Fruit fly (Drosophila melanogaster) whole organism, embryonic: ENCODE measurements around the gene Eig71Eg.

ENCODE experiments used
- Atf3 ChIP-seq: fragments of 200-800 bp; sonication (Bioruptor generic); optimal IDR thresholded peaks from 3 replicates; lab custom pipeline; 2016; ENCODE audit warnings: missing biosample characterization, missing genetic modification characterization
- BtbVII ChIP-seq: fragments of 200-800 bp; sonication (Bioruptor generic); optimal IDR thresholded peaks from 3 replicates; lab custom pipeline; 2017; ENCODE audit warnings: missing biosample characterization, mild to moderate bottlenecking, missing genetic modification characterization
- CG10565 ChIP-seq: fragments of 200-800 bp; sonication (Bioruptor generic); optimal IDR thresholded peaks from 3 replicates; lab custom pipeline; 2016; ENCODE audit warnings: missing biosample characterization, mild to moderate bottlenecking, missing genetic modification characterization
- CG12942 ChIP-seq: fragments of 200-800 bp; sonication (Bioruptor generic); optimal IDR thresholded peaks from 3 replicates; lab custom pipeline; 2016; ENCODE audit warnings: missing biosample characterization, missing genetic modification characterization
- CG13775 ChIP-seq: fragments of 200-800 bp; sonication (Bioruptor generic); optimal IDR thresholded peaks from 3 replicates; lab custom pipeline; 2017; ENCODE audit warnings: missing biosample characterization, mild to moderate bottlenecking, missing genetic modification characterization
- CG14667 ChIP-seq: fragments of 200-800 bp; sonication (Bioruptor generic); IDR thresholded peaks from 2 replicates; pipeline ENCODE4 v1.3.6; 2022; ENCODE audit warnings: missing biosample characterization, missing genetic modification characterization
- CG1647 ChIP-seq: fragments of 200-800 bp; sonication (Bioruptor generic); optimal IDR thresholded peaks from 3 replicates; lab custom pipeline; 2016; ENCODE audit warnings: missing biosample characterization, missing genetic modification characterization
- CG16779 ChIP-seq: fragments of 200-800 bp; sonication (Bioruptor generic); IDR thresholded peaks from 2 replicates; pipeline ENCODE4 v1.3.6; 2022; ENCODE audit warnings: missing biosample characterization, missing genetic modification characterization
- CG17328 ChIP-seq: fragments of 200-800 bp; sonication (Bioruptor generic); IDR thresholded peaks from 2 replicates; pipeline ENCODE4 v1.3.6; 2022; ENCODE audit warnings: missing biosample characterization, missing genetic modification characterization
- CG18476 ChIP-seq: fragments of 200-800 bp; sonication (Bioruptor generic); optimal IDR thresholded peaks from 2 replicates; lab custom pipeline; 2016; ENCODE audit warnings: missing biosample characterization, mild to moderate bottlenecking, missing genetic modification characterization
- CG33557 ChIP-seq: fragments of 200-800 bp; sonication (Bioruptor generic); optimal IDR thresholded peaks from 2 replicates; lab custom pipeline; 2019; ENCODE audit warnings: missing biosample characterization, mild to moderate bottlenecking, missing genetic modification characterization, moderate library complexity
- CG4360 ChIP-seq: fragments of 200-800 bp; sonication (Bioruptor generic); IDR thresholded peaks from 2 replicates; pipeline ENCODE4 v1.3.6; 2022; ENCODE audit warnings: missing biosample characterization, missing genetic modification characterization
- CG7372 ChIP-seq: fragments of 200-800 bp; sonication (Bioruptor generic); IDR thresholded peaks from 2 replicates; pipeline ENCODE4 v1.3.6; 2022; ENCODE audit warnings: missing biosample characterization, missing genetic modification characterization
- CG8924 ChIP-seq: fragments of 200-800 bp; optimal IDR thresholded peaks from 3 replicates; lab custom pipeline; 2019; ENCODE audit warnings: missing biosample characterization, mild to moderate bottlenecking, missing genetic modification characterization, moderate library complexity
- CG9437 ChIP-seq: fragments of 200-800 bp; sonication (Bioruptor generic); optimal IDR thresholded peaks from 2 replicates; lab custom pipeline; 2018; ENCODE audit warnings: missing biosample characterization, mild to moderate bottlenecking, missing genetic modification characterization
- CG9797 ChIP-seq: fragments of 200-800 bp; sonication (Bioruptor generic); optimal IDR thresholded peaks from 3 replicates; lab custom pipeline; 2018; ENCODE audit warnings: missing biosample characterization, mild to moderate bottlenecking, missing genetic modification characterization
- Dip3 ChIP-seq: fragments of 200-800 bp; sonication (Bioruptor generic); optimal IDR thresholded peaks from 3 replicates; lab custom pipeline; 2016; ENCODE audit warnings: missing biosample characterization, missing genetic modification characterization
- Ets65A ChIP-seq: fragments of 200-800 bp; sonication (Bioruptor generic); peaks from one replicate; lab custom pipeline; 2016; ENCODE audit warnings: missing biosample characterization, missing genetic modification characterization
- GATAe ChIP-seq: fragments of 200-800 bp; sonication (Bioruptor generic); conservative IDR thresholded peaks from 2 replicates; pipeline ENCODE4 v1.3.6; 2022; ENCODE audit warnings: missing biosample characterization, missing genetic modification characterization
- HmgZ ChIP-seq: fragments of 200-800 bp; sonication (Bioruptor generic); optimal IDR thresholded peaks from 2 replicates; lab custom pipeline; 2018; ENCODE audit warnings: missing biosample characterization, mild to moderate bottlenecking, missing genetic modification characterization
- Hr78 ChIP-seq, 2 experiments: fragments of 200-800 bp in 1 of 2; fragments of >200 bp in 1 of 2; sonication (Bioruptor generic) in 1 of 2; optimal IDR thresholded peaks; 2 replicates each; lab custom pipeline; 2017 to 2019; ENCODE audit warnings: missing biosample characterization in 2 of 2, missing genetic modification characterization in 2 of 2, mild to moderate bottlenecking in 1 of 2, moderate library complexity in 1 of 2
- Lim3 ChIP-seq: fragments of 200-800 bp; sonication (Bioruptor generic); IDR thresholded peaks from 2 replicates; pipeline ENCODE4 v1.3.6; 2022; ENCODE audit warnings: missing biosample characterization, missing genetic modification characterization
- Med ChIP-seq: fragments of 200-800 bp; sonication (Bioruptor generic); peaks from one replicate; lab custom pipeline; 2016; ENCODE audit warnings: missing biosample characterization, missing genetic modification characterization, mild to moderate bottlenecking, inconsistent platforms, moderate library complexity
- Nf-YA ChIP-seq: fragments of 200-800 bp; sonication (Bioruptor generic); IDR thresholded peaks from 2 replicates; pipeline ENCODE4 v1.3.6; 2022; ENCODE audit warnings: missing biosample characterization, missing genetic modification characterization
- Nf-YC ChIP-seq: fragments of 200-800 bp; optimal IDR thresholded peaks from 3 replicates; lab custom pipeline; 2019; ENCODE audit warnings: missing biosample characterization, mild to moderate bottlenecking, missing genetic modification characterization, moderate library complexity
- Oli ChIP-seq: fragments of 200-800 bp; sonication (Bioruptor generic); optimal IDR thresholded peaks from 2 replicates; lab custom pipeline; 2018; ENCODE audit warnings: missing biosample characterization, mild to moderate bottlenecking, missing genetic modification characterization, moderate library complexity
- Ravus ChIP-seq: fragments of 200-800 bp; sonication (Bioruptor generic); IDR thresholded peaks from 2 replicates; pipeline ENCODE4 v1.3.6; 2022; ENCODE audit warnings: missing biosample characterization, missing genetic modification characterization
- Six4 ChIP-seq: fragments of 200-800 bp; sonication (Bioruptor generic); optimal IDR thresholded peaks from 2 replicates; lab custom pipeline; 2016; ENCODE audit warnings: missing biosample characterization, missing genetic modification characterization
- Xrp1 ChIP-seq: fragments of 200-800 bp; sonication (Bioruptor generic); IDR thresholded peaks from 2 replicates; pipeline ENCODE4 v1.3.6; 2022; ENCODE audit warnings: missing biosample characterization, missing genetic modification characterization
- bowl ChIP-seq: fragments of 200-800 bp; sonication (Bioruptor generic); IDR thresholded peaks from 2 replicates; pipeline ENCODE4 v1.3.6; 2022; ENCODE audit warnings: missing biosample characterization, missing genetic modification characterization
- crp ChIP-seq, 2 experiments: fragments of 200-800 bp; sonication (Bioruptor generic); optimal IDR thresholded peaks; 2 replicates in 1 of 2; 3 replicates in 1 of 2; lab custom pipeline; 2017; ENCODE audit warnings: missing biosample characterization in 2 of 2, missing genetic modification characterization in 2 of 2, mild to moderate bottlenecking in 1 of 2, moderate library complexity in 1 of 2
- emc ChIP-seq: fragments of 200-800 bp; sonication (Bioruptor generic); optimal IDR thresholded peaks from 2 replicates; lab custom pipeline; 2016; ENCODE audit warnings: missing biosample characterization, missing genetic modification characterization
- ewg ChIP-seq: fragments of 200-800 bp; sonication (Bioruptor generic); optimal IDR thresholded peaks from 3 replicates; lab custom pipeline; 2017; ENCODE audit warnings: mild to moderate bottlenecking, missing biosample characterization, missing genetic modification reagents, missing genetic modification characterization
- lab ChIP-seq: fragments of 200-800 bp; sonication (Bioruptor generic); optimal IDR thresholded peaks from 3 replicates; lab custom pipeline; 2017; ENCODE audit warnings: missing biosample characterization, missing genetic modification characterization, mild to moderate bottlenecking, moderate library complexity, missing genetic modification reagents
- nau ChIP-seq: fragments of 200-800 bp; sonication (Bioruptor generic); optimal IDR thresholded peaks from 3 replicates; lab custom pipeline; 2017; ENCODE audit warnings: missing biosample characterization, mild to moderate bottlenecking, missing genetic modification characterization, missing genetic modification reagents
- pita ChIP-seq: fragments of 200-800 bp; sonication (Bioruptor generic); optimal IDR thresholded peaks from 2 replicates; lab custom pipeline; 2017; ENCODE audit warnings: missing biosample characterization, mild to moderate bottlenecking, missing genetic modification characterization
- scrt ChIP-seq: fragments of 200-800 bp; sonication (Bioruptor generic); optimal IDR thresholded peaks from 2 replicates; lab custom pipeline; 2018; ENCODE audit warnings: missing biosample characterization, mild to moderate bottlenecking, missing genetic modification characterization, moderate library complexity
- sd ChIP-seq: fragments of 200-800 bp; sonication (Bioruptor generic); optimal IDR thresholded peaks from 3 replicates; lab custom pipeline; 2018; ENCODE audit warnings: missing biosample characterization, mild to moderate bottlenecking, missing genetic modification characterization, moderate library complexity
- sqz ChIP-seq: fragments of 200-800 bp; sonication (Bioruptor generic); optimal IDR thresholded peaks from 3 replicates; lab custom pipeline; 2018; ENCODE audit warnings: missing biosample characterization, mild to moderate bottlenecking, missing genetic modification characterization
- zfh2 ChIP-seq: fragments of 200-800 bp; sonication (Bioruptor generic); optimal IDR thresholded peaks from 2 replicates; lab custom pipeline; 2016; ENCODE audit warnings: missing biosample characterization, missing genetic modification characterization

The Eig71Eg gene

DNA sequence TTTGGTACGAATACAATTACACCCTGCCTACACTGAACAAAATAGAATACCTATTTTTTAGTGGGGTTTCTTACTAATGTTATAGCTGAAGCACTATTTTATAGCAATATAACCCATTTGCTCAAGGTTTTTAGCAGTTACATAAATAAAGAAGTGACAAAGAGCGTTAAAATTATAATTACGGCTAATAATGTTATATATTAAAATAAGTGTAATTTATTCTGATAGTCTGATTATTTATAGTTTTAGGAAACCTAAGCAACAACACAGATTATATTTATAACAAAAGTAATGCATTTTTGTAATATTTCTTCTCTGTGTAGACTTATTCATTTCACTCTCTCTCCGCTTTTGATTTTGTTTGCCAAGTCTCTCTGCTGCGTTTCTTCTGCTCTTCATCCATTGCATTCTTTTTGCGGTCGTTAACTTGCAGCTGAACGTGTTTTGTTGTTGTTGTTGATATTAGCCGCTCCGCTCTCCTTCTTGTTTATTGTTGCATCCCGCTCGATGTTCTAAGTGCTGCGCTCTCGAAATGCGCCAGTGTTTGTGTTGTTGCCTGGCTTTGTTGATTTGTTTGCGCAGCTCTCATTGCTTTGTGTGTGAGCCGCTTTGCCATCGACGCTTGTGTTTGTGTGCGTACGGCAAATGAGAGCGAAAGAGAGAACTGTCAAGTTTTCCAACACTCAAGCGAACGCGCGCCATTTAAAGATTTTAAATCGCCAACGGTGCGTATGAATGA lies 31.6 kb upstream of the Eig71Eg start (continued):
- TF ChIP-seq CG12942: peak; percentile 84
- TF ChIP-seq pita (GFP tag; lab: Kevin White, UChicago): no peak
- TF ChIP-seq ewg: peak; percentile 82
- TF ChIP-seq HmgZ (tag; lab: Kevin White, UChicago): peak; percentile 58
- peak; percentile 21 for TF ChIP-seq CG1647 (GFP tag; lab: Kevin White, UChicago)
- peak; percentile 88 for TF ChIP-seq nau (GFP tag; lab: Kevin White, UChicago)
- peak; percentile 72 for TF ChIP-seq Nf-YC
- peak; percentile 71 for TF ChIP-seq sqz (GFP tag; lab: Kevin White, UChicago)
- peak; percentile 74; the same call in 1 of the 2 replicates for TF ChIP-seq CG14667 (GFP tag; lab: Robert Waterston, UW)
- TF ChIP-seq CG33557: peak; percentile 60
- TF ChIP-seq Lim3 (GFP tag; lab: Robert Waterston, UW): no peak
- TF ChIP-seq CG4360 (GFP tag; lab: Robert Waterston, UW): peak; percentile 45; the same call in 1 of the 2 replicates
- TF ChIP-seq Hr78 (GFP tag; optimal IDR thresholded peaks at IDR 0.05; lab: Kevin White, UChicago): peak in 1 of 2 experiments; percentile 84
- TF ChIP-seq Ravus: peak; percentile 48
- peak; percentile 15 for TF ChIP-seq zfh2 (GFP tag; lab: Kevin White, UChicago)
- TF ChIP-seq CG13775: peak; percentile 89
- TF ChIP-seq Nf-YA (GFP tag; lab: Robert Waterston, UW): peak; percentile 63
- peak; percentile 41; the same call in 1 of the 2 replicates for TF ChIP-seq GATAe
- peak in 1 of 2 experiments; percentile 43 for TF ChIP-seq crp (GFP tag; optimal IDR thresholded peaks at IDR 0.05; lab: Kevin White, UChicago)
- peak; percentile 74 for TF ChIP-seq CG17328 (GFP tag; lab: Robert Waterston, UW)
- TF ChIP-seq CG9437: peak; percentile 94
- peak; percentile 78 for TF ChIP-seq scrt (GFP tag; lab: Kevin White, UChicago)
- TF ChIP-seq emc (GFP tag; lab: Kevin White, UChicago): peak; percentile 23
- TF ChIP-seq lab (GFP tag; lab: Kevin White, UChicago): peak; percentile 90
- peak; percentile 11 for TF ChIP-seq CG9797 (GFP tag; lab: Kevin White, UChicago)
- peak; percentile 7 for TF ChIP-seq CG10565 (GFP tag; lab: Kevin White, UChicago)
- 0 out of 2 replicates have a peak, but pooled peaks have one; percentile 11 for TF ChIP-seq bowl (GFP tag; lab: Robert Waterston, UW)
- TF ChIP-seq, all 482 proteins: peak for 349

DNA sequence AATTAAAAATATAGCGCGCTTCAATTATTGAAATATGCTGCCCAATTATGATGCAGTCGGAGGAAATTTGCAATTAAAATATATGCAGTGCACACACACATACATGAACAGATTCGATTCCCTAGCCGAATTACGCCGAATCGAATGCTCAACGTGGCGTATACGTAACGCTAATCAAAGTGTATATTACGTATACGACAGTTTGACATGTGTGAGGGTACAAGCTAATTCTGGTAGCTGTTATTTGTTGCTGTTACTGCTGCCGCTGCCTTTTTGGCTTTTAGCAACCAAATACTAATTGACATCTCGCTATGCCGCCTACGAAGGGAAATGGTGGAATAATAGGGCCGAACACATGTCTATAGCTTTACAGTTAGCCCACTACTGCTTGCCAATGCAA lies 30.1 kb upstream of the Eig71Eg start:
- TF ChIP-seq Ets65A (peak; percentile 52), Dip3 (no peak), CG18476 (GFP tag; lab: Kevin White, UChicago) (no peak), Six4 (GFP tag; lab: Kevin White, UChicago) (no peak), CG9437 (peak; percentile 31), CG16779 (GFP tag; lab: Robert Waterston, UW) (0 out of 2 replicates have a peak, but pooled peaks have one; percentile 27), CG8924 (tag; lab: Kevin White, UChicago) (no peak), Atf3 (no peak), Med (GFP tag; lab: Kevin White, UChicago) (peak; percentile 25), CG7372 (GFP tag; lab: Robert Waterston, UW) (peak; percentile 92), BtbVII (GFP tag; lab: Kevin White, UChicago) (no peak)

DNA sequence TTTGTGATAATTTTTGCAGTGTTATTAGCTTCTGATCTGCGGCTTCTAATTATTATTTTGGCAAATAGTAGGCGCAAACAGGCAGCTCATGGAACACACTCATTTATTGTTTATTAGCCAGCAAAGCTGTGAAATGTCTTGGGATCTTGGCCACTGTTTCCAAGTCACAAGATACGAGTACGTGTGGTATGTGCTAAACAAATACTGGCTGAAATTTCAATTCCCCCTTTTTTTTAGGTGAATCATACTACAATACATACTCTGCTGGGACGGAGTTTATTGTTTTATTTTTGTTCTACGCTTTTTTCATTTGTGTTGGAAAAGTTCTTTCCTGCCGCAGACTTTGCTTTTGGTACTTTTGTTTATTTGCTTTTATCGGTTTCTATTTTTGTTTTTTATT lies 26.4 kb upstream of the Eig71Eg start:
- peak; percentile 65 for TF ChIP-seq sd
- no peak for TF ChIP-seq Xrp1 (GFP tag; lab: Robert Waterston, UW)
- no peak for TF ChIP-seq Oli (tag; lab: Kevin White, UChicago)
- TF ChIP-seq Med (GFP tag; lab: Kevin White, UChicago): peak; percentile 34
